Worm (Caenorhabditis elegans) whole organism, L1 larva: ENCODE data around the gene F55C5.10.

Experiments used
- C04F5.9 ChIP-seq: sonication (generic microtip); optimal IDR thresholded peaks from 2 replicates; lab custom pipeline; 2016; ENCODE audit warnings: missing genetic modification characterization, missing compliant biosample characterization
- C16A3.4 ChIP-seq: fragments of 150-350 bp; optimal IDR thresholded peaks from 2 replicates; lab custom pipeline; 2014; ENCODE audit warnings: missing biosample characterization, missing genetic modification characterization
- ama-1 ChIP-seq: fragments of 150-350 bp; optimal IDR thresholded peaks from 2 replicates; lab custom pipeline; 2014
- ceh-63 ChIP-seq: fragments of 200-800 bp; sonication (Bioruptor generic); optimal IDR thresholded peaks from 2 replicates; lab custom pipeline; 2018; ENCODE audit warnings: mild to moderate bottlenecking, missing genetic modification characterization, missing compliant biosample characterization
- ceh-8 ChIP-seq: fragments of 200-800 bp; sonication (Bioruptor generic); optimal IDR thresholded peaks from 2 replicates; lab custom pipeline; 2018; ENCODE audit warnings: mild to moderate bottlenecking, missing genetic modification characterization, moderate library complexity, missing compliant biosample characterization
- ceh-90 ChIP-seq: sonication (generic microtip); optimal IDR thresholded peaks from 2 replicates; lab custom pipeline; 2016; ENCODE audit warnings: missing genetic modification characterization, missing compliant biosample characterization
- dsc-1 ChIP-seq: sonication (generic microtip); optimal IDR thresholded peaks from 2 replicates; lab custom pipeline; 2016; ENCODE audit warnings: mild to moderate bottlenecking, missing genetic modification characterization, missing compliant biosample characterization
- efl-1 ChIP-seq, 4 experiments: fragments of 150-350 bp; optimal IDR thresholded peaks in 3 of 4; peaks in 1 of 4; 1 replicate in 1 of 4; 2 replicates in 3 of 4; lab custom pipeline; 2014; ENCODE audit warnings: missing biosample characterization in 2 of 4, missing genetic modification characterization in 2 of 4, missing genetic modification reagents in 2 of 4
- efl-3 ChIP-seq: fragments of 200-800 bp; sonication (Bioruptor generic); optimal IDR thresholded peaks from 2 replicates; lab custom pipeline; 2018; ENCODE audit warnings: mild to moderate bottlenecking, missing genetic modification characterization, missing compliant biosample characterization
- egl-13 ChIP-seq: sonication (generic microtip); optimal IDR thresholded peaks from 2 replicates; lab custom pipeline; 2016; ENCODE audit warnings: missing genotype, missing genetic modification reagents, missing genetic modification characterization, missing compliant biosample characterization
- elt-3 ChIP-seq, 6 experiments: fragments of 150-350 bp in 1 of 6; sonication (generic microtip); optimal IDR thresholded peaks; 2 replicates each; lab custom pipeline; 2017 to 2018; ENCODE audit warnings: missing biosample characterization in 6 of 6, missing genetic modification characterization in 6 of 6, inconsistent platforms in 1 of 6
- ets-5 ChIP-seq: fragments of 200-800 bp; sonication (Bioruptor generic); IDR thresholded peaks from 2 replicates; pipeline ENCODE4 v1.3.6; 2022; ENCODE audit warnings: missing genetic modification characterization, missing compliant biosample characterization
- fkh-4 ChIP-seq: sonication (generic microtip); optimal IDR thresholded peaks from 2 replicates; lab custom pipeline; 2016; ENCODE audit warnings: missing compliant biosample characterization, missing genetic modification characterization, borderline replicate concordance
- fkh-8 ChIP-seq: sonication (generic microtip); optimal IDR thresholded peaks from 2 replicates; lab custom pipeline; 2016; ENCODE audit warnings: mild to moderate bottlenecking, missing genetic modification characterization, missing compliant biosample characterization
- fos-1 ChIP-seq: fragments of 150-350 bp; optimal IDR thresholded peaks from 2 replicates; lab custom pipeline; 2014; ENCODE audit warnings: missing biosample characterization, missing genetic modification characterization
- hlh-4 ChIP-seq: sonication (generic microtip); optimal IDR thresholded peaks from 2 replicates; lab custom pipeline; 2016; ENCODE audit warnings: mild to moderate bottlenecking, missing genetic modification characterization, missing compliant biosample characterization
- irx-1 ChIP-seq: sonication (generic microtip); optimal IDR thresholded peaks from 2 replicates; lab custom pipeline; 2016; ENCODE audit warnings: missing genetic modification characterization, missing compliant biosample characterization
- isw-1 ChIP-seq: fragments of 200-800 bp; sonication (Bioruptor generic); IDR thresholded peaks from 2 replicates; pipeline ENCODE4 v1.3.6; 2022; ENCODE audit warnings: missing genetic modification characterization, missing compliant biosample characterization
- jun-1 ChIP-seq: fragments of 150-350 bp; optimal IDR thresholded peaks from 2 replicates; lab custom pipeline; 2014; ENCODE audit warnings: missing biosample characterization, missing genetic modification reagents, missing genetic modification characterization
- lin-13 ChIP-seq: fragments of 150-350 bp; optimal IDR thresholded peaks from 2 replicates; lab custom pipeline; 2014; ENCODE audit warnings: missing biosample characterization, missing genetic modification reagents, missing genetic modification characterization
- lin-14 ChIP-seq: fragments of 200-800 bp; sonication (Bioruptor generic); optimal IDR thresholded peaks from 2 replicates; lab custom pipeline; 2018; ENCODE audit warnings: mild to moderate bottlenecking, missing genetic modification characterization, moderate library complexity, missing compliant biosample characterization
- lin-35 ChIP-seq, 2 experiments: fragments of 150-350 bp; optimal IDR thresholded peaks; 2 replicates each; lab custom pipeline; 2014; ENCODE audit warnings: missing biosample characterization in 2 of 2, missing genetic modification characterization in 2 of 2, missing genetic modification reagents in 2 of 2
- lir-3 ChIP-seq: sonication (generic microtip); optimal IDR thresholded peaks from 2 replicates; lab custom pipeline; 2016; ENCODE audit warnings: mild to moderate bottlenecking, missing genetic modification characterization, moderate library complexity, missing compliant biosample characterization; ENCODE audit not compliant: poor library complexity
- lsy-2 ChIP-seq, 2 experiments: fragments of 150-350 bp; optimal IDR thresholded peaks; 2 replicates each; lab custom pipeline; 2014; ENCODE audit warnings: missing biosample characterization in 2 of 2, missing genetic modification characterization in 2 of 2
- mab-9 ChIP-seq: fragments of 200-800 bp; sonication (Bioruptor generic); IDR thresholded peaks from 2 replicates; pipeline ENCODE4 v1.3.6; 2022; ENCODE audit warnings: missing genetic modification reagents, missing genetic modification characterization, missing compliant biosample characterization
- mdl-1 ChIP-seq, 2 experiments: fragments of 150-350 bp; optimal IDR thresholded peaks; 2 replicates each; lab custom pipeline; 2014 to 2017; ENCODE audit warnings: missing biosample characterization in 2 of 2, missing genetic modification characterization in 2 of 2, inconsistent platforms in 1 of 2
- mep-1 ChIP-seq: fragments of 150-350 bp; optimal IDR thresholded peaks from 2 replicates; lab custom pipeline; 2014; ENCODE audit warnings: missing biosample characterization, missing genetic modification characterization
- nhr-11 ChIP-seq: fragments of 150-350 bp; optimal IDR thresholded peaks from 2 replicates; lab custom pipeline; 2014; ENCODE audit warnings: missing biosample characterization, missing genetic modification characterization
- nhr-12 ChIP-seq: sonication (generic microtip); optimal IDR thresholded peaks from 2 replicates; lab custom pipeline; 2017; ENCODE audit warnings: missing biosample characterization, missing genetic modification characterization
- nhr-19 ChIP-seq: fragments of 200-800 bp; sonication (Bioruptor generic); conservative IDR thresholded peaks from 2 replicates; pipeline ENCODE4 v1.3.6; 2022; ENCODE audit warnings: missing genetic modification characterization, missing compliant biosample characterization
- nhr-237 ChIP-seq: fragments of 150-350 bp; optimal IDR thresholded peaks from 2 replicates; lab custom pipeline; 2014; ENCODE audit warnings: missing biosample characterization, missing genetic modification characterization
- nhr-28 ChIP-seq: fragments of 150-350 bp; optimal IDR thresholded peaks from 2 replicates; lab custom pipeline; 2014; ENCODE audit warnings: missing biosample characterization, missing genetic modification characterization
- nhr-47 ChIP-seq: sonication (generic microtip); optimal IDR thresholded peaks from 2 replicates; lab custom pipeline; 2016; ENCODE audit warnings: mild to moderate bottlenecking, missing genetic modification characterization, moderate library complexity, missing compliant biosample characterization
- nhr-76 ChIP-seq: sonication (generic microtip); optimal IDR thresholded peaks from 2 replicates; lab custom pipeline; 2017; ENCODE audit warnings: missing biosample characterization, missing genetic modification characterization
- nhr-84 ChIP-seq: sonication (generic microtip); optimal IDR thresholded peaks from 2 replicates; lab custom pipeline; 2017; ENCODE audit warnings: missing biosample characterization, missing genetic modification characterization
- nhr-85 ChIP-seq: sonication (generic microtip); peaks from one replicate; lab custom pipeline; 2016; ENCODE audit warnings: missing genetic modification characterization, inconsistent platforms, missing compliant biosample characterization
- nhr-90 ChIP-seq: sonication (generic microtip); optimal IDR thresholded peaks from 2 replicates; lab custom pipeline; 2016; ENCODE audit warnings: mild to moderate bottlenecking, missing genetic modification characterization, missing compliant biosample characterization; ENCODE audit not compliant: poor library complexity
- pax-3 ChIP-seq: fragments of 200-800 bp; sonication (Bioruptor generic); optimal IDR thresholded peaks from 2 replicates; lab custom pipeline; 2018; ENCODE audit warnings: mild to moderate bottlenecking, missing genetic modification characterization, moderate library complexity, missing compliant biosample characterization
- pqm-1 ChIP-seq: sonication (generic microtip); optimal IDR thresholded peaks from 3 replicates; lab custom pipeline; 2017; ENCODE audit warnings: missing biosample characterization, missing genetic modification characterization
- rnt-1 ChIP-seq: sonication (generic microtip); optimal IDR thresholded peaks from 2 replicates; lab custom pipeline; 2016; ENCODE audit warnings: mild to moderate bottlenecking, missing genetic modification characterization, moderate library complexity, missing compliant biosample characterization
- snpc-4 ChIP-seq: fragments of 150-350 bp; optimal IDR thresholded peaks from 2 replicates; lab custom pipeline; 2014; ENCODE audit warnings: missing biosample characterization, missing genetic modification characterization
- snu-23 ChIP-seq: sonication (generic microtip); optimal IDR thresholded peaks from 2 replicates; lab custom pipeline; 2016; ENCODE audit warnings: missing genetic modification characterization, missing compliant biosample characterization
- sox-4 ChIP-seq: sonication (generic microtip); optimal IDR thresholded peaks from 2 replicates; lab custom pipeline; 2016; ENCODE audit warnings: missing genetic modification characterization, missing compliant biosample characterization
- swsn-7 ChIP-seq: sonication (generic microtip); optimal IDR thresholded peaks from 2 replicates; lab custom pipeline; 2016; ENCODE audit warnings: missing genetic modification characterization, missing compliant biosample characterization
- tbx-2 ChIP-seq: sonication (generic microtip); optimal IDR thresholded peaks from 2 replicates; lab custom pipeline; 2016; ENCODE audit warnings: missing genetic modification characterization, missing compliant biosample characterization
- tlp-1 ChIP-seq: fragments of 150-350 bp; optimal IDR thresholded peaks from 2 replicates; lab custom pipeline; 2014; ENCODE audit warnings: missing biosample characterization, missing genetic modification characterization
- unc-30 ChIP-seq: sonication (generic microtip); optimal IDR thresholded peaks from 2 replicates; lab custom pipeline; 2017; ENCODE audit warnings: missing biosample characterization, missing genetic modification characterization
- unc-98 ChIP-seq: fragments of 200-800 bp; sonication (Bioruptor generic); IDR thresholded peaks from 2 replicates; pipeline ENCODE4 v1.3.6; 2022; ENCODE audit warnings: missing genetic modification characterization, missing compliant biosample characterization
- vab-15 ChIP-seq: sonication (generic microtip); optimal IDR thresholded peaks from 2 replicates; lab custom pipeline; 2017; ENCODE audit warnings: missing genotype, mild to moderate bottlenecking, missing genetic modification characterization, missing compliant biosample characterization
- zip-4 ChIP-seq: fragments of 200-800 bp; sonication (Bioruptor generic); optimal IDR thresholded peaks from 2 replicates; lab custom pipeline; 2018; ENCODE audit warnings: mild to moderate bottlenecking, missing genetic modification characterization, moderate library complexity, missing compliant biosample characterization
- ztf-4 ChIP-seq: fragments of 150-350 bp; optimal IDR thresholded peaks from 2 replicates; lab custom pipeline; 2014; ENCODE audit warnings: missing biosample characterization, missing genetic modification characterization

F55C5.10 gene

ce11 chrV:12299244-12299766 lies 16.0 kb downstream of the F55C5.10 start (continued):
- peak; percentile 35 for TF ChIP-seq lin-14
- TF ChIP-seq vab-15 (tag; lab: Kevin White, UChicago), result no peak
- TF ChIP-seq dsc-1 (tag; lab: Kevin White, UChicago), result no peak
- no peak for TF ChIP-seq ztf-4 (tag; lab: Kevin White, UChicago)

- TF ChIP-seq nhr-237 (tag; lab: Kevin White, UChicago), result no peak
- no peak for TF ChIP-seq vab-15 (tag; lab: Kevin White, UChicago)
- peak; percentile 58 to 72 for TF ChIP-seq efl-1 (optimal IDR thresholded peaks at IDR 0.05; lab: Kevin White, UChicago)
- TF ChIP-seq efl-1 (GFP tag; optimal IDR thresholded peaks at IDR 0.05 in 1 of 2; lab: Kevin White, UChicago), result peak; percentile 3 to 91
- no peak for TF ChIP-seq fkh-4 (tag; lab: Kevin White, UChicago)
- no peak for TF ChIP-seq ets-5 (GFP tag; lab: Robert Waterston, UW)
- peak; percentile 50 for TF ChIP-seq lin-13 (GFP tag; lab: Kevin White, UChicago)
- no peak for TF ChIP-seq egl-13 (tag; lab: Kevin White, UChicago)
- TF ChIP-seq swsn-7 (tag; lab: Kevin White, UChicago), result peak; percentile 37
- peak; percentile 73 for TF ChIP-seq mep-1 (tag; lab: Kevin White, UChicago)
- no peak for TF ChIP-seq nhr-76 (tag; lab: Kevin White, UChicago)
- TF ChIP-seq zip-4 (GFP tag; lab: Kevin White, UChicago), result no peak
- TF ChIP-seq irx-1 (tag; lab: Kevin White, UChicago), result peak; percentile 49
- TF ChIP-seq pqm-1 (tag; lab: Kevin White, UChicago), result no peak
- TF ChIP-seq ceh-8 (GFP tag; lab: Kevin White, UChicago), result no peak
- TF ChIP-seq nhr-47 (tag; lab: Kevin White, UChicago), result peak; percentile 35
- TF ChIP-seq nhr-85 (tag; lab: Kevin White, UChicago), result peak; percentile 96
- no peak for TF ChIP-seq hlh-4 (tag; lab: Kevin White, UChicago)
- TF ChIP-seq nhr-90, result peak; percentile 77
- peak; percentile 43 for TF ChIP-seq lir-3 (tag; lab: Kevin White, UChicago)
- no peak for TF ChIP-seq snpc-4 (tag; lab: Kevin White, UChicago)
- TF ChIP-seq fos-1 (tag; lab: Kevin White, UChicago), result peak; percentile 62
- TF ChIP-seq lsy-2 (tag; optimal IDR thresholded peaks at IDR 0.05; lab: Kevin White, UChicago), result peak; percentile 56 to 85
- TF ChIP-seq tbx-2, result peak; percentile 49
- TF ChIP-seq mab-9 (GFP tag; lab: Robert Waterston, UW), result no peak
- no peak for TF ChIP-seq nhr-28 (tag; lab: Kevin White, UChicago)
- TF ChIP-seq mdl-1 (tag; optimal IDR thresholded peaks at IDR 0.05; lab: Kevin White, UChicago), result peak in 1 of 2 experiments; percentile 84
- TF ChIP-seq sox-4 (tag; lab: Kevin White, UChicago), result no peak
- TF ChIP-seq ceh-63 (GFP tag; lab: Kevin White, UChicago), result no peak
- TF ChIP-seq ama-1 (lab: Kevin White, UChicago), result peak; percentile 35
- TF ChIP-seq unc-30 (tag; lab: Kevin White, UChicago), result no peak
- TF ChIP-seq C04F5.9 (tag; lab: Kevin White, UChicago), result no peak
- TF ChIP-seq dsc-1 (tag; lab: Kevin White, UChicago), result no peak
- peak; percentile 76 for TF ChIP-seq snu-23 (GFP tag; lab: Kevin White, UChicago)
- TF ChIP-seq nhr-12, result no peak
- TF ChIP-seq fkh-8 (tag; lab: Kevin White, UChicago), result no peak
- no peak for TF ChIP-seq tlp-1 (tag; lab: Kevin White, UChicago)
- no peak for TF ChIP-seq efl-3 (GFP tag; lab: Kevin White, UChicago)
- TF ChIP-seq nhr-84 (tag; lab: Kevin White, UChicago), result no peak
- TF ChIP-seq elt-3 (tag; optimal IDR thresholded peaks at IDR 0.05; lab: Kevin White, UChicago), result peak in 3 of 6 experiments; percentile 83 to 92 (median 89)
- TF ChIP-seq nhr-19 (GFP tag; lab: Robert Waterston, UW), result peak; percentile 63
- peak; percentile 16 to 85 for TF ChIP-seq lin-35 (GFP tag; optimal IDR thresholded peaks at IDR 0.05; lab: Kevin White, UChicago)
- no peak for TF ChIP-seq pax-3
- peak; percentile 77 for TF ChIP-seq jun-1 (tag; lab: Kevin White, UChicago)
- TF ChIP-seq ceh-90 (tag; lab: Kevin White, UChicago), result no peak
- peak; percentile 76 for TF ChIP-seq C16A3.4
- no peak for TF ChIP-seq unc-98 (GFP tag; lab: Robert Waterston, UW)
- TF ChIP-seq rnt-1, result no peak
- TF ChIP-seq isw-1 (GFP tag; lab: Robert Waterston, UW), result no peak
- no peak for TF ChIP-seq nhr-11
These were observed 16.9 kb downstream of the F55C5.10 start for ce11 chrV:12300166-12300565.
